Worm (Caenorhabditis elegans) whole organism, L4 larva: Measurements from ENCODE around the gene F14D7.6.
A peak's percentile ranks its signal among the peaks of the same experiment; 100 is the strongest.
"Not testable (repeated sequence)": the region's sequence is repeated elsewhere in the genome, so short reads cannot be mapped to it uniquely, and the experiment has no call there.

Experiments used
- F44E2.7 ChIP-seq: fragments of 200-800 bp; sonication (Bioruptor generic); IDR thresholded peaks from 2 replicates; pipeline ENCODE4 v2.1.2; 2022; ENCODE audit warnings: missing genetic modification characterization, missing compliant biosample characterization
- Y105C5A.15 ChIP-seq: fragments of 200-800 bp; sonication (Bioruptor generic); IDR thresholded peaks from 2 replicates; pipeline ENCODE4 v1.3.6; 2022; ENCODE audit warnings: missing genetic modification characterization, missing compliant biosample characterization
- Y75B8A.6 ChIP-seq: fragments of 200-800 bp; sonication (Bioruptor generic); IDR thresholded peaks from 2 replicates; pipeline ENCODE4 v1.3.6; 2022; ENCODE audit warnings: missing genetic modification reagents, missing genetic modification characterization, missing compliant biosample characterization
- ZK337.2 ChIP-seq: fragments of 200-800 bp; sonication (Bioruptor generic); IDR thresholded peaks from 2 replicates; pipeline ENCODE4 v1.3.6; 2022; ENCODE audit warnings: missing genetic modification reagents, missing genetic modification characterization, missing compliant biosample characterization
- aha-1 ChIP-seq: fragments of 150-350 bp; peaks from one replicate; lab custom pipeline; 2014; ENCODE audit warnings: missing biosample characterization, missing genetic modification characterization
- ama-1 ChIP-seq: fragments of 150-350 bp; optimal IDR thresholded peaks from 2 replicates; lab custom pipeline; 2014; ENCODE audit warnings: inconsistent platforms, mixed read lengths
- attf-4 ChIP-seq: sonication (generic microtip); optimal IDR thresholded peaks from 3 replicates; lab custom pipeline; 2017; ENCODE audit warnings: missing biosample characterization, missing genetic modification characterization
- ceh-44 ChIP-seq: fragments of 200-800 bp; sonication (Bioruptor generic); IDR thresholded peaks from 2 replicates; pipeline ENCODE4 v1.3.6; 2022; ENCODE audit warnings: missing genetic modification reagents, missing genetic modification characterization, missing compliant biosample characterization
- ces-1 ChIP-seq: fragments of 150-350 bp; sonication (generic microtip); optimal IDR thresholded peaks from 4 replicates; lab custom pipeline; 2014; ENCODE audit warnings: missing biosample characterization, missing genetic modification reagents, missing genetic modification characterization
- cey-2 ChIP-seq: sonication (generic microtip); optimal IDR thresholded peaks from 3 replicates; lab custom pipeline; 2017; ENCODE audit warnings: missing genetic modification characterization, mild to moderate bottlenecking, missing compliant biosample characterization, antibody characterized with exemption, borderline replicate concordance; ENCODE audit not compliant: insufficient read depth
- daf-12 ChIP-seq: fragments of 150-350 bp; optimal IDR thresholded peaks from 2 replicates; lab custom pipeline; 2014; ENCODE audit warnings: missing biosample characterization, missing genetic modification reagents, missing genetic modification characterization
- daf-8 ChIP-seq: fragments of 200-800 bp; sonication (Bioruptor generic); IDR thresholded peaks from 2 replicates; pipeline ENCODE4 v1.3.6; 2022; ENCODE audit warnings: missing genetic modification characterization, missing compliant biosample characterization
- egl-27 ChIP-seq: sonication (generic microtip); optimal IDR thresholded peaks from 3 replicates; lab custom pipeline; 2017; ENCODE audit warnings: missing biosample characterization, missing genetic modification reagents, missing genetic modification characterization
- fkh-10 ChIP-seq: fragments of 150-350 bp; optimal IDR thresholded peaks from 2 replicates; lab custom pipeline; 2014; ENCODE audit warnings: missing biosample characterization, missing genetic modification reagents, missing genetic modification characterization
- fos-1 ChIP-seq: fragments of 150-350 bp; optimal IDR thresholded peaks from 2 replicates; lab custom pipeline; 2014; ENCODE audit warnings: missing biosample characterization, missing genetic modification characterization
- hif-1 ChIP-seq, 2 experiments: sonication (generic microtip); optimal IDR thresholded peaks; 2 replicates each; lab custom pipeline; 2016 to 2017; ENCODE audit warnings: missing compliant biosample characterization in 2 of 2, missing genetic modification characterization in 2 of 2, missing genetic modification reagents in 2 of 2, missing genotype in 2 of 2, mild to moderate bottlenecking in 1 of 2
- hlh-30 ChIP-seq: sonication (generic microtip); optimal IDR thresholded peaks from 2 replicates; lab custom pipeline; 2017; ENCODE audit warnings: antibody characterized with exemption, mild to moderate bottlenecking, missing genetic modification characterization, missing compliant biosample characterization; ENCODE audit not compliant: insufficient read depth
- lin-13 ChIP-seq: fragments of 150-350 bp; optimal IDR thresholded peaks from 2 replicates; lab custom pipeline; 2014; ENCODE audit warnings: missing biosample characterization, missing genetic modification reagents, missing genetic modification characterization
- lin-15B ChIP-seq: fragments of 150-350 bp; sonication (generic microtip); optimal IDR thresholded peaks from 3 replicates; lab custom pipeline; 2014; ENCODE audit warnings: missing biosample characterization, missing genetic modification characterization
- lir-3 ChIP-seq: sonication (generic microtip); optimal IDR thresholded peaks from 2 replicates; lab custom pipeline; 2016; ENCODE audit warnings: mild to moderate bottlenecking, missing genetic modification characterization, missing compliant biosample characterization
- madf-9 ChIP-seq: fragments of 200-800 bp; sonication (Bioruptor generic); conservative IDR thresholded peaks from 2 replicates; pipeline ENCODE4 v1.3.6; 2022; ENCODE audit warnings: missing genetic modification reagents, missing genetic modification characterization, missing compliant biosample characterization
- mdl-1 ChIP-seq, 2 experiments: fragments of 150-350 bp in 1 of 2; sonication (generic microtip) in 1 of 2; optimal IDR thresholded peaks; 2 replicates each; lab custom pipeline; 2014 to 2017; ENCODE audit warnings: missing biosample characterization in 2 of 2, missing genetic modification characterization in 2 of 2
- nhr-10 ChIP-seq: fragments of 150-350 bp; optimal IDR thresholded peaks from 2 replicates; lab custom pipeline; 2014; ENCODE audit warnings: missing biosample characterization, missing genetic modification characterization
- nhr-102 ChIP-seq: sonication (generic microtip); optimal IDR thresholded peaks from 2 replicates; lab custom pipeline; 2016; ENCODE audit warnings: mild to moderate bottlenecking, missing genetic modification characterization, moderate library complexity, missing compliant biosample characterization
- nhr-11 ChIP-seq: fragments of 150-350 bp; optimal IDR thresholded peaks from 2 replicates; lab custom pipeline; 2014; ENCODE audit warnings: missing biosample characterization, missing genetic modification characterization
- nhr-28 ChIP-seq: fragments of 150-350 bp; optimal IDR thresholded peaks from 2 replicates; lab custom pipeline; 2014; ENCODE audit warnings: missing biosample characterization, missing genetic modification characterization
- nhr-41 ChIP-seq: fragments of 200-800 bp; sonication (Bioruptor generic); IDR thresholded peaks from 2 replicates; pipeline ENCODE4 v1.3.6; 2022; ENCODE audit warnings: missing genetic modification reagents, missing genetic modification characterization, missing compliant biosample characterization
- nhr-48 ChIP-seq: sonication (generic microtip); optimal IDR thresholded peaks from 2 replicates; lab custom pipeline; 2016; ENCODE audit warnings: mild to moderate bottlenecking, missing genetic modification characterization, missing compliant biosample characterization
- nhr-6 ChIP-seq: fragments of 150-350 bp; optimal IDR thresholded peaks from 2 replicates; lab custom pipeline; 2014; ENCODE audit warnings: missing biosample characterization, missing genetic modification characterization
- nhr-76 ChIP-seq: fragments of 150-350 bp; optimal IDR thresholded peaks from 2 replicates; lab custom pipeline; 2014; ENCODE audit warnings: missing biosample characterization, missing genetic modification characterization
- set-16 ChIP-seq: fragments of 200-800 bp; sonication (Bioruptor generic); IDR thresholded peaks from 2 replicates; pipeline ENCODE4 v1.3.6; 2022; ENCODE audit warnings: missing genetic modification reagents, missing genetic modification characterization, missing compliant biosample characterization
- tra-1 ChIP-seq: fragments of 200-800 bp; sonication (Bioruptor generic); IDR thresholded peaks from 2 replicates; pipeline ENCODE4 v1.3.6; 2022; ENCODE audit warnings: missing genetic modification reagents, missing genetic modification characterization, missing compliant biosample characterization
- unc-62 ChIP-seq, 3 experiments: fragments of 150-350 bp in 1 of 3; sonication (generic microtip); optimal IDR thresholded peaks in 2 of 3; peaks in 1 of 3; 1 replicate in 1 of 3; 2 replicates in 2 of 3; lab custom pipeline; 2014 to 2017; ENCODE audit warnings: missing biosample characterization in 3 of 3, missing genetic modification characterization in 3 of 3, missing genetic modification reagents in 3 of 3, missing genotype in 1 of 3
- zip-11 ChIP-seq: fragments of 200-800 bp; sonication (Bioruptor generic); IDR thresholded peaks from 2 replicates; pipeline ENCODE4 v1.3.6; 2022; ENCODE audit warnings: missing genetic modification characterization, missing compliant biosample characterization
- zip-2 ChIP-seq: fragments of 150-350 bp; optimal IDR thresholded peaks from 2 replicates; lab custom pipeline; 2014; ENCODE audit warnings: missing biosample characterization, missing genetic modification characterization

The F14D7.6 gene

ce11 chrV:14309632-14310031 is 8.4 kb downstream of the F14D7.6 start, which contains the start of gene F14D7.14:
TSS of gene F14D7.14 (plus strand) at chrV:14309932.
- TF ChIP-seq fkh-10 (GFP tag; lab: Kevin White, UChicago); Y75B8A.6 (GFP tag; lab: Robert Waterston, UW); nhr-10 (tag; lab: Kevin White, UChicago): not testable (repeated sequence)
- TF ChIP-seq, all 104 proteins: peak for 0; not testable (repeated sequence) for 104

- TF ChIP-seq nhr-102 (tag; lab: Kevin White, UChicago) (no peak), tra-1 (GFP tag; lab: Robert Waterston, UW) (no peak), cey-2 (no peak), attf-4 (tag; lab: Kevin White, UChicago) (no peak), nhr-6 (tag; lab: Kevin White, UChicago) (no peak), ZK337.2 (GFP tag; lab: Robert Waterston, UW) (no peak), hif-1 (tag; optimal IDR thresholded peaks at IDR 0.05; lab: Kevin White, UChicago) (no peak)
These were observed 9.9 kb downstream of the F14D7.6 start, which contains the start of gene ddn-3 for ce11 chrV:14311115-14311514. TSS of gene ddn-3 (minus strand) at chrV:14311215.

ce11 chrV:14312695-14313094 is 11.5 kb downstream of the F14D7.6 start, which contains the start of gene F14D7.8:
TSS of gene F14D7.8 (minus strand) at chrV:14312795.
- TF ChIP-seq zip-2 = no peak
- no peak for TF ChIP-seq lin-15B
- TF ChIP-seq nhr-41 (GFP tag; lab: Robert Waterston, UW) = no peak
- TF ChIP-seq attf-4 (tag; lab: Kevin White, UChicago) = no peak
- TF ChIP-seq, all 104 proteins: peak for 0

ce11 chrV:14314236-14314635 is 13.0 kb downstream of the F14D7.6 start, which contains the start of gene F47B8.1:
TSS of gene F47B8.1 (minus strand) at chrV:14314336.
- peak in 1 of 2 experiments; percentile 19 for TF ChIP-seq unc-62 (GFP tag; optimal IDR thresholded peaks at IDR 0.05 in 1 of 2; lab: Kevin White, UChicago)
- no peak for TF ChIP-seq unc-62 (tag; optimal IDR thresholded peaks at IDR 0.05; lab: Kevin White, UChicago)
- no peak for TF ChIP-seq egl-27 (tag; lab: Kevin White, UChicago)
- TF ChIP-seq hlh-30 (tag; lab: Kevin White, UChicago) = no peak

DNA sequence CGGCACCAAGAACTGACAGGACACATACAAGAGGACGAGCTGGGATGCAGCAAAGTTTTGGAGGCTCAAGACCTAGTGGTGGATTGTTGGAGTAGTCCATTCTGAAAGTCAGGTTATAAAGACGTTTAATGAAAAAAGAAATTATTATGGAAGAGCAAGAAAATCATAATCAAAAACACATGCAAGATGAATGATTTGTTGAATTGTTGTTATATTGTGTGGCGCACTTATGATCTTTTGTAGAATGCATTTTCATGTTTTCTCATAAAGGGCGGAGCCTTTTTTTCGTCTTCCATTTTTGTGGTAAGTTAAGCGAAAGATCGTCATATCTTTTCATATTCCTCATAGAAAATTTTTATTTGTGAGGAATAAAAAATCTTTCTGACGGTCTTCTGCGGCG is 15.3 kb downstream of the F14D7.6 start, which contains the start of gene F47B8.2:
Gene F47B8.2, minus strand, starts transcription at position 101 of the 400 bp plus-strand sequence.
- TF ChIP-seq nhr-41 (GFP tag; lab: Robert Waterston, UW) (no peak), mdl-1 (tag; optimal IDR thresholded peaks at IDR 0.05; lab: Kevin White, UChicago) (no peak), nhr-48 (no peak), lir-3 (tag; lab: Kevin White, UChicago) (no peak), nhr-11 (tag; lab: Kevin White, UChicago) (no peak), ceh-44 (GFP tag; lab: Robert Waterston, UW) (no peak), madf-9 (GFP tag; lab: Robert Waterston, UW) (no peak), nhr-76 (tag; lab: Kevin White, UChicago) (no peak), daf-8 (GFP tag; lab: Robert Waterston, UW) (no peak), Y105C5A.15 (GFP tag; lab: Robert Waterston, UW) (no peak), lin-13 (GFP tag; lab: Kevin White, UChicago) (no peak), F44E2.7 (GFP tag; lab: Robert Waterston, UW) (no peak), set-16 (no peak), fos-1 (tag; lab: Kevin White, UChicago) (no peak), aha-1 (tag; lab: Kevin White, UChicago) (no peak), daf-12 (tag; lab: Kevin White, UChicago) (no peak)

ce11 chrV:14317204-14317603 is 16.0 kb downstream of the F14D7.6 start:
- no peak for TF ChIP-seq zip-11 (GFP tag; lab: Robert Waterston, UW)
- peak; percentile 47 for TF ChIP-seq hlh-30 (tag; lab: Kevin White, UChicago)
- no peak for TF ChIP-seq ces-1
- no peak for TF ChIP-seq attf-4 (tag; lab: Kevin White, UChicago)
- no peak for TF ChIP-seq ama-1 (lab: Kevin White, UChicago)
- peak; percentile 20 for TF ChIP-seq nhr-28
- TF ChIP-seq lin-15B = no peak
